Worm (Caenorhabditis elegans) whole organism, midembryonic: ENCODE data around the gene C27D9.2.

Experiments
- T22C8.4 ChIP-seq: fragments of 200-800 bp; sonication (Bioruptor generic); IDR thresholded peaks from 2 replicates; pipeline ENCODE4 v1.3.6; 2022; ENCODE audit warnings: missing genetic modification characterization, missing compliant biosample characterization
- flt-1 ChIP-seq: fragments of 200-800 bp; sonication (Bioruptor generic); IDR thresholded peaks from 2 replicates; pipeline ENCODE4 v1.3.6; 2022; ENCODE audit warnings: missing genetic modification characterization, missing compliant biosample characterization
- klf-2 ChIP-seq: fragments of 200-800 bp; sonication (Bioruptor generic); conservative IDR thresholded peaks from 2 replicates; pipeline ENCODE4 v1.3.6; 2022; ENCODE audit warnings: missing genetic modification reagents, missing genetic modification characterization, missing compliant biosample characterization
- ztf-29 ChIP-seq: fragments of 200-800 bp; sonication (Bioruptor generic); IDR thresholded peaks from 2 replicates; pipeline ENCODE4 v1.3.6; 2022; ENCODE audit warnings: missing genetic modification reagents, missing genetic modification characterization, missing compliant biosample characterization

- TF ChIP-seq ztf-29: no peak
- no peak for TF ChIP-seq T22C8.4 (GFP tag; lab: Robert Waterston, UW)
- no peak for TF ChIP-seq klf-2 (GFP tag; lab: Robert Waterston, UW)
- no peak for TF ChIP-seq flt-1 (GFP tag; lab: Robert Waterston, UW)
These were observed 50.2 kb downstream of the C27D9.2 start, which contains the start of the genes F10G7.9 and tsn-1 for ce11 chrII:4706359-4706871.
